Worm (Caenorhabditis elegans) whole organism, midembryonic: Measurements from ENCODE around the gene let-767.

ENCODE experiments used
- T22C8.4 ChIP-seq: fragments of 200-800 bp; sonication (Bioruptor generic); IDR thresholded peaks from 2 replicates; pipeline ENCODE4 v1.3.6; 2022; ENCODE audit warnings: missing genetic modification characterization, missing compliant biosample characterization
- flt-1 ChIP-seq: fragments of 200-800 bp; sonication (Bioruptor generic); IDR thresholded peaks from 2 replicates; pipeline ENCODE4 v1.3.6; 2022; ENCODE audit warnings: missing genetic modification characterization, missing compliant biosample characterization
- med-1 ChIP-seq: sonication (generic microtip); optimal IDR thresholded peaks from 2 replicates; lab custom pipeline; 2017; ENCODE audit warnings: missing genetic modification characterization, mild to moderate bottlenecking, missing compliant biosample characterization, antibody characterized with exemption, missing genetic modification reagents; ENCODE audit not compliant: insufficient read depth
- ztf-23 ChIP-seq: fragments of 200-800 bp; sonication (Bioruptor generic); IDR thresholded peaks from 2 replicates; pipeline ENCODE4 v1.3.6; 2022; ENCODE audit warnings: missing genetic modification reagents, missing genetic modification characterization, missing compliant biosample characterization

- TF ChIP-seq T22C8.4 (GFP tag; lab: Robert Waterston, UW) = no peak
- TF ChIP-seq ztf-23 (GFP tag; lab: Robert Waterston, UW) = no peak
- no peak for TF ChIP-seq flt-1 (GFP tag; lab: Robert Waterston, UW)
- TF ChIP-seq med-1 (GFP tag; lab: Kevin White, UChicago) = no peak
Observed at ce11 chrIII:6312244-6312643, 27.5 kb downstream of the let-767 start.
